Worm (Caenorhabditis elegans) whole organism, mixed stage, embryonic: Measurements from ENCODE around the gene nrx-1.

ENCODE experiments used
- M03D4.4 ChIP-seq: sonication (generic microtip); optimal IDR thresholded peaks from 2 replicates; lab custom pipeline; 2017; ENCODE audit warnings: mild to moderate bottlenecking, missing genetic modification characterization, missing compliant biosample characterization
- bed-3 ChIP-seq: fragments of 200-800 bp; sonication (Bioruptor generic); optimal IDR thresholded peaks from 3 replicates; lab custom pipeline; 2018; ENCODE audit warnings: mild to moderate bottlenecking, missing genetic modification characterization, moderate library complexity, missing compliant biosample characterization
- blmp-1 ChIP-seq: fragments of 150-350 bp; optimal IDR thresholded peaks from 2 replicates; lab custom pipeline; 2014; ENCODE audit warnings: missing biosample characterization, missing genetic modification characterization
- ceh-39 ChIP-seq: fragments of 150-350 bp; optimal IDR thresholded peaks from 2 replicates; lab custom pipeline; 2014; ENCODE audit warnings: missing biosample characterization, missing genetic modification characterization
- ceh-43 ChIP-seq: fragments of 200-800 bp; sonication (Bioruptor generic); optimal IDR thresholded peaks from 2 replicates; lab custom pipeline; 2018; ENCODE audit warnings: mild to moderate bottlenecking, missing genetic modification characterization, moderate library complexity, missing compliant biosample characterization
- ceh-83 ChIP-seq: fragments of 200-800 bp; sonication (Bioruptor generic); optimal IDR thresholded peaks from 2 replicates; lab custom pipeline; 2018; ENCODE audit warnings: mild to moderate bottlenecking, missing genetic modification characterization, missing compliant biosample characterization
- ces-1 ChIP-seq: fragments of 150-350 bp; optimal IDR thresholded peaks from 2 replicates; lab custom pipeline; 2014; ENCODE audit warnings: missing biosample characterization, missing genetic modification reagents, missing genetic modification characterization
- cnd-1 ChIP-seq: fragments of 200-800 bp; sonication (Bioruptor generic); optimal IDR thresholded peaks from 2 replicates; lab custom pipeline; 2018; ENCODE audit warnings: mild to moderate bottlenecking, missing genetic modification characterization, missing compliant biosample characterization
- elt-1 ChIP-seq: sonication (generic microtip); optimal IDR thresholded peaks from 2 replicates; lab custom pipeline; 2017; ENCODE audit warnings: missing genetic modification characterization, mild to moderate bottlenecking, missing compliant biosample characterization, antibody characterized with exemption, moderate library complexity, borderline replicate concordance; ENCODE audit not compliant: insufficient read depth
- elt-3 ChIP-seq: fragments of 150-350 bp; optimal IDR thresholded peaks from 2 replicates; lab custom pipeline; 2014; ENCODE audit warnings: missing biosample characterization, missing genetic modification characterization
- flh-1 ChIP-seq: fragments of 200-800 bp; sonication (Bioruptor generic); optimal IDR thresholded peaks from 2 replicates; lab custom pipeline; 2018; ENCODE audit warnings: mild to moderate bottlenecking, missing genetic modification characterization, moderate library complexity, missing compliant biosample characterization
- ham-2 ChIP-seq: fragments of 200-800 bp; sonication (Bioruptor generic); optimal IDR thresholded peaks from 2 replicates; lab custom pipeline; 2018; ENCODE audit warnings: mild to moderate bottlenecking, missing genetic modification characterization, missing compliant biosample characterization
- hlh-1 ChIP-seq: fragments of 150-350 bp; optimal IDR thresholded peaks from 2 replicates; lab custom pipeline; 2014; ENCODE audit warnings: missing biosample characterization, missing genetic modification reagents, missing genetic modification characterization
- lin-13 ChIP-seq: fragments of 150-350 bp; optimal IDR thresholded peaks from 2 replicates; lab custom pipeline; 2014; ENCODE audit warnings: missing biosample characterization, missing genetic modification characterization
- lin-32 ChIP-seq: fragments of 200-800 bp; sonication (Bioruptor generic); optimal IDR thresholded peaks from 2 replicates; lab custom pipeline; 2018; ENCODE audit warnings: mild to moderate bottlenecking, missing genetic modification characterization, missing compliant biosample characterization
- lsy-2 ChIP-seq: fragments of 150-350 bp; optimal IDR thresholded peaks from 2 replicates; lab custom pipeline; 2014; ENCODE audit warnings: missing biosample characterization, missing genetic modification characterization
- mep-1 ChIP-seq: fragments of 150-350 bp; optimal IDR thresholded peaks from 2 replicates; lab custom pipeline; 2017; ENCODE audit warnings: missing biosample characterization, missing genetic modification reagents, missing genetic modification characterization, inconsistent platforms
- mls-2 ChIP-seq: sonication (generic microtip); optimal IDR thresholded peaks from 2 replicates; lab custom pipeline; 2016; ENCODE audit warnings: mild to moderate bottlenecking, missing genetic modification characterization, moderate library complexity, missing compliant biosample characterization
- nhr-12 ChIP-seq: fragments of 150-350 bp; optimal IDR thresholded peaks from 2 replicates; lab custom pipeline; 2014; ENCODE audit warnings: missing biosample characterization, missing genetic modification characterization
- nhr-28 ChIP-seq: fragments of 150-350 bp; optimal IDR thresholded peaks from 2 replicates; lab custom pipeline; 2014; ENCODE audit warnings: missing biosample characterization, missing genetic modification characterization
- nhr-76 ChIP-seq: sonication (generic microtip); optimal IDR thresholded peaks from 2 replicates; lab custom pipeline; 2017; ENCODE audit warnings: missing biosample characterization, missing genetic modification characterization
- pha-4 ChIP-seq: fragments of 150-350 bp; optimal IDR thresholded peaks from 2 replicates; lab custom pipeline; 2018; ENCODE audit warnings: missing biosample characterization, missing genetic modification reagents, missing genetic modification characterization
- snpc-4 ChIP-seq: fragments of 150-350 bp; optimal IDR thresholded peaks from 2 replicates; lab custom pipeline; 2014; ENCODE audit warnings: missing biosample characterization, missing genetic modification characterization
- sptf-1 ChIP-seq: sonication (generic microtip); optimal IDR thresholded peaks from 2 replicates; lab custom pipeline; 2017; ENCODE audit warnings: mild to moderate bottlenecking, missing genetic modification characterization, moderate library complexity, missing compliant biosample characterization
- tbx-8 ChIP-seq: fragments of 200-800 bp; sonication (Bioruptor generic); optimal IDR thresholded peaks from 2 replicates; lab custom pipeline; 2018; ENCODE audit warnings: mild to moderate bottlenecking, missing genetic modification characterization, moderate library complexity, missing compliant biosample characterization
- unc-120 ChIP-seq: sonication (generic microtip); optimal IDR thresholded peaks from 2 replicates; lab custom pipeline; 2017; ENCODE audit warnings: missing genetic modification characterization, missing compliant biosample characterization; ENCODE audit not compliant: poor library complexity, severe bottlenecking
- unc-39 ChIP-seq: fragments of 150-350 bp; optimal IDR thresholded peaks from 2 replicates; lab custom pipeline; 2014; ENCODE audit warnings: missing biosample characterization, missing genetic modification characterization
- unc-62 ChIP-seq: fragments of 150-350 bp; optimal IDR thresholded peaks from 2 replicates; lab custom pipeline; 2014; ENCODE audit warnings: missing biosample characterization, missing genetic modification reagents, missing genetic modification characterization
- zip-8 ChIP-seq: fragments of 150-350 bp; optimal IDR thresholded peaks from 2 replicates; lab custom pipeline; 2014; ENCODE audit warnings: missing biosample characterization, missing genetic modification characterization

The nrx-1 gene

ce11 chrV:10792775-10793174 is 32.0 kb upstream of the nrx-1 start, which contains the start of gene D1054.10:
D1054.10 (minus strand) TSS chrV:10792875.
- TF ChIP-seq elt-1 (no peak), ham-2 (GFP tag; lab: Kevin White, UChicago) (no peak), pha-4 (no peak), unc-62 (no peak), zip-8 (no peak), unc-120 (tag; lab: Kevin White, UChicago) (no peak), snpc-4 (tag; lab: Kevin White, UChicago) (no peak)
- TF ChIP-seq, all 35 proteins: peak for 0

- no peak for TF ChIP-seq tbx-8
- TF ChIP-seq M03D4.4 (tag; lab: Kevin White, UChicago): no peak
- no peak for TF ChIP-seq ceh-39
- no peak for TF ChIP-seq nhr-76 (tag; lab: Kevin White, UChicago)
- no peak for TF ChIP-seq ham-2 (GFP tag; lab: Kevin White, UChicago)
- TF ChIP-seq zip-8: no peak
- TF ChIP-seq sptf-1 (tag; lab: Kevin White, UChicago): no peak
- no peak for TF ChIP-seq ceh-83 (GFP tag; lab: Kevin White, UChicago)
- no peak for TF ChIP-seq blmp-1 (tag; lab: Kevin White, UChicago)
- TF ChIP-seq flh-1 (GFP tag; lab: Kevin White, UChicago): no peak
- TF ChIP-seq unc-62: no peak
- TF ChIP-seq unc-120 (tag; lab: Kevin White, UChicago): no peak
These were observed 31.3 kb upstream of the nrx-1 start, which contains the start of gene ule-3 for ce11 chrV:10793498-10793897. ule-3 (plus strand) TSS chrV:10793798.

ce11 chrV:10794463-10794862 is 30.3 kb upstream of the nrx-1 start:
- no peak for TF ChIP-seq hlh-1 (tag; lab: Kevin White, UChicago)
- no peak for TF ChIP-seq nhr-76 (tag; lab: Kevin White, UChicago)
- no peak for TF ChIP-seq lsy-2 (tag; lab: Kevin White, UChicago)
- TF ChIP-seq unc-120 (tag; lab: Kevin White, UChicago): no peak
- no peak for TF ChIP-seq ces-1 (GFP tag; lab: Kevin White, UChicago)
- no peak for TF ChIP-seq lin-13 (tag; lab: Kevin White, UChicago)
- TF ChIP-seq elt-1: no peak
- no peak for TF ChIP-seq bed-3 (GFP tag; lab: Kevin White, UChicago)
- no peak for TF ChIP-seq flh-1 (GFP tag; lab: Kevin White, UChicago)
- no peak for TF ChIP-seq mep-1 (tag; lab: Kevin White, UChicago)
- no peak for TF ChIP-seq ceh-83 (GFP tag; lab: Kevin White, UChicago)
- TF ChIP-seq tbx-8: no peak
- no peak for TF ChIP-seq unc-62
- no peak for TF ChIP-seq unc-39 (tag; lab: Kevin White, UChicago)
- no peak for TF ChIP-seq zip-8
- no peak for TF ChIP-seq blmp-1 (tag; lab: Kevin White, UChicago)
- TF ChIP-seq ceh-43: no peak

ce11 chrV:10795494-10795893 is 29.3 kb upstream of the nrx-1 start, which contains the start of gene D1054.19:
D1054.19 (plus strand) TSS chrV:10795794.
- TF ChIP-seq unc-39 (tag; lab: Kevin White, UChicago): no peak
- no peak for TF ChIP-seq ceh-83 (GFP tag; lab: Kevin White, UChicago)
- no peak for TF ChIP-seq lin-13 (tag; lab: Kevin White, UChicago)
- no peak for TF ChIP-seq flh-1 (GFP tag; lab: Kevin White, UChicago)
- no peak for TF ChIP-seq elt-3 (tag; lab: Kevin White, UChicago)
- no peak for TF ChIP-seq nhr-28 (tag; lab: Kevin White, UChicago)
- no peak for TF ChIP-seq lin-32 (GFP tag; lab: Kevin White, UChicago)
- no peak for TF ChIP-seq blmp-1 (tag; lab: Kevin White, UChicago)
- no peak for TF ChIP-seq mls-2 (tag; lab: Kevin White, UChicago)
- no peak for TF ChIP-seq nhr-12 (tag; lab: Kevin White, UChicago)
- no peak for TF ChIP-seq unc-120 (tag; lab: Kevin White, UChicago)
- TF ChIP-seq snpc-4 (tag; lab: Kevin White, UChicago): no peak

ce11 chrV:10798090-10798489 is 26.7 kb upstream of the nrx-1 start, which contains the start of gene srh-184:
srh-184 (minus strand) TSS chrV:10798190.
- TF ChIP-seq nhr-76 (tag; lab: Kevin White, UChicago) (no peak), flh-1 (GFP tag; lab: Kevin White, UChicago) (no peak), mep-1 (tag; lab: Kevin White, UChicago) (no peak), ces-1 (GFP tag; lab: Kevin White, UChicago) (no peak), cnd-1 (tag; lab: Kevin White, UChicago) (no peak), lsy-2 (tag; lab: Kevin White, UChicago) (no peak), ceh-43 (no peak), sptf-1 (tag; lab: Kevin White, UChicago) (no peak), nhr-28 (tag; lab: Kevin White, UChicago) (no peak)
- TF ChIP-seq, all 35 proteins: peak for 0
